Worm (Caenorhabditis elegans): Measurements from ENCODE around the gene R10E8.2.

ce11 chrV:18280778-18281177, 27.2 kb downstream of the R10E8.2 start, which contains the start of gene Y51A2A.16:
- no peak for TF ChIP-seq dao-5 (tag; optimal IDR thresholded peaks at IDR 0.05)
- TF ChIP-seq W03F9.2 (tag; optimal IDR thresholded peaks at IDR 0.05): no peak
- no peak for TF ChIP-seq him-1 (tag; optimal IDR thresholded peaks at IDR 0.05)

Data from whole organism, L4/young adult.